Worm (Caenorhabditis elegans) whole organism, L3 larva: Measurements from ENCODE around the gene srj-4.
A peak's percentile ranks its signal among the peaks of the same experiment; 100 is the strongest.

Source experiments
- ama-1 ChIP-seq: fragments of 150-350 bp; optimal IDR thresholded peaks from 2 replicates; lab custom pipeline; 2018
- nhr-28 ChIP-seq: fragments of 150-350 bp; optimal IDR thresholded peaks from 2 replicates; lab custom pipeline; 2014; ENCODE audit warnings: missing biosample characterization, missing genetic modification characterization
- pha-4 ChIP-seq: fragments of 150-350 bp; optimal IDR thresholded peaks from 2 replicates; lab custom pipeline; 2014; ENCODE audit warnings: missing biosample characterization, missing genetic modification reagents, missing genetic modification characterization
- ztf-11 ChIP-seq: fragments of 150-350 bp; optimal IDR thresholded peaks from 2 replicates; lab custom pipeline; 2014; ENCODE audit warnings: missing biosample characterization, missing genetic modification characterization

- TF ChIP-seq ama-1 (lab: Kevin White, UChicago) (no peak), ztf-11 (tag; lab: Kevin White, UChicago) (no peak), pha-4 (tag; lab: Kevin White, UChicago) (peak; percentile 89), nhr-28 (no peak)
Measured at ce11 chrV:12196659-12197058, 33.7 kb downstream of the srj-4 start.
